Fruit fly (Drosophila melanogaster) whole organism, pupa: ENCODE measurements around the gene Gdh.
A peak's percentile ranks its signal among the peaks of the same experiment; 100 is the strongest.

Experiments used
- CG12605 ChIP-seq: fragments of 200-800 bp; sonication (Bioruptor generic); IDR thresholded peaks from 2 replicates; pipeline ENCODE4 v1.3.6; 2022; ENCODE audit warnings: missing biosample characterization, missing genetic modification characterization
- CG13204 ChIP-seq: fragments of 200-800 bp; sonication (Bioruptor generic); optimal IDR thresholded peaks from 2 replicates; lab custom pipeline; 2018; ENCODE audit warnings: missing biosample characterization, mild to moderate bottlenecking, missing genetic modification characterization, moderate library complexity
- CG14655 ChIP-seq: fragments of 200-800 bp; sonication (Bioruptor generic); optimal IDR thresholded peaks from 3 replicates; lab custom pipeline; 2017; ENCODE audit warnings: mild to moderate bottlenecking, missing biosample characterization, missing genetic modification reagents, missing genetic modification characterization
- CG15710 ChIP-seq: fragments of 200-800 bp; sonication (Bioruptor generic); optimal IDR thresholded peaks from 2 replicates; lab custom pipeline; 2018; ENCODE audit warnings: missing biosample characterization, mild to moderate bottlenecking, missing genetic modification characterization, moderate library complexity
- CG34367 ChIP-seq: fragments of 200-800 bp; sonication (Bioruptor generic); optimal IDR thresholded peaks from 2 replicates; lab custom pipeline; 2018; ENCODE audit warnings: missing biosample characterization, mild to moderate bottlenecking, missing genetic modification characterization
- CG4496 ChIP-seq: fragments of 200-800 bp; sonication (Bioruptor generic); IDR thresholded peaks from 3 replicates; pipeline ENCODE4 v1.3.6; 2022; ENCODE audit warnings: missing biosample characterization, missing genetic modification characterization
- CG9948 ChIP-seq: fragments of 200-800 bp; sonication (Bioruptor generic); optimal IDR thresholded peaks from 2 replicates; lab custom pipeline; 2018; ENCODE audit warnings: missing biosample characterization, mild to moderate bottlenecking, missing genetic modification characterization, moderate library complexity
- EcR ChIP-seq: fragments of 200-800 bp; sonication (Bioruptor generic); optimal IDR thresholded peaks from 3 replicates; lab custom pipeline; 2019; ENCODE audit warnings: missing biosample characterization, missing genetic modification characterization, mild to moderate bottlenecking, moderate library complexity, missing genetic modification reagents
- Snoo ChIP-seq: fragments of 200-800 bp; sonication (Bioruptor generic); optimal IDR thresholded peaks from 3 replicates; lab custom pipeline; 2017; ENCODE audit warnings: missing biosample characterization, mild to moderate bottlenecking, missing genetic modification characterization, inconsistent platforms
- gl ChIP-seq: fragments of 200-800 bp; sonication (Bioruptor generic); optimal IDR thresholded peaks from 2 replicates; lab custom pipeline; 2018; ENCODE audit warnings: missing biosample characterization, mild to moderate bottlenecking, missing genetic modification characterization

DNA sequence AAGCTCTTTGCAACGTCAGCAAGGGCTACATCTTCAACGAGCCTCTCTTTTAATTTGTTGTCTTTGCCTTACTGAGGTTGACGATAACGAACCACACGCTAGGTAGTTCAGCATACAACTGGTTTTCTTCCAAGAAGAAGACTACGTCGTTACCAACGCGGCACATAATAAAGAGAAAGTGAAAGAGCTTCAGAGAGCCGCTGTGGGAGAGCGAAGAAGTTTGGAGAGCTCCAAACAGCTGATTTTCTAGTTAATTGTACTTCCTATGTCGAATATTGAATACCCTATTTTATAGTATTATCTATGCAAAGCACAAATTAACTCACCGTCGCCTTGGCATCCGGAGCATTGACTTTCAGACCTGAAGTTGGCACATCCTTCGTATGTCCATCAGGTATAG, 12.5 kb upstream of the Gdh start:
- TF ChIP-seq CG15710: no peak
- TF ChIP-seq CG14655 (GFP tag; lab: Kevin White, UChicago): no peak
- TF ChIP-seq gl (tag; lab: Kevin White, UChicago): no peak
- TF ChIP-seq CG13204 (GFP tag; lab: Kevin White, UChicago): no peak
- TF ChIP-seq EcR (GFP tag; lab: Kevin White, UChicago): peak; percentile 40
- TF ChIP-seq Snoo (tag; lab: Kevin White, UChicago): peak; percentile 3
- TF ChIP-seq CG4496 (GFP tag; lab: Robert Waterston, UW): no peak
- no peak for TF ChIP-seq CG9948
- TF ChIP-seq CG12605 (GFP tag; lab: Robert Waterston, UW): peak; percentile 45; the same call in 1 of the 2 replicates
- TF ChIP-seq CG34367 (tag; lab: Kevin White, UChicago): no peak
